Fruit fly (Drosophila melanogaster): ENCODE measurements around the gene Yif1.
A peak's percentile ranks its signal among the peaks of the same experiment; 100 is the strongest.

The Yif1 gene

dm6 chr3R:26717295-26717694, 376 bp upstream of the Yif1 start, which contains the start of gene CG6425 (continued):
- TF ChIP-seq CG8319 (GFP tag; optimal IDR thresholded peaks at IDR 0.05) (no peak), CG8632 (GFP tag; optimal IDR thresholded peaks at IDR 0.05) (no peak), spab (GFP tag; optimal IDR thresholded peaks at IDR 0.05) (no peak), Sox14 (GFP tag; optimal IDR thresholded peaks at IDR 0.05) (peak; percentile 30), esn (GFP tag; optimal IDR thresholded peaks at IDR 0.05) (peak; percentile 32), achi (GFP tag; optimal IDR thresholded peaks at IDR 0.05) (no peak), pdm3 (GFP tag; optimal IDR thresholded peaks at IDR 0.05) (peak; percentile 35), CG6163 (GFP tag; IDR thresholded peaks at IDR 0.05) (no peak), Eip93F (GFP tag; optimal IDR thresholded peaks at IDR 0.05) (no peak), eg (GFP tag; IDR thresholded peaks at IDR 0.05) (no peak), fkh (GFP tag; optimal IDR thresholded peaks at IDR 0.05) (no peak), CG6808 (GFP tag; optimal IDR thresholded peaks at IDR 0.05) (peak; percentile 12)

DNA sequence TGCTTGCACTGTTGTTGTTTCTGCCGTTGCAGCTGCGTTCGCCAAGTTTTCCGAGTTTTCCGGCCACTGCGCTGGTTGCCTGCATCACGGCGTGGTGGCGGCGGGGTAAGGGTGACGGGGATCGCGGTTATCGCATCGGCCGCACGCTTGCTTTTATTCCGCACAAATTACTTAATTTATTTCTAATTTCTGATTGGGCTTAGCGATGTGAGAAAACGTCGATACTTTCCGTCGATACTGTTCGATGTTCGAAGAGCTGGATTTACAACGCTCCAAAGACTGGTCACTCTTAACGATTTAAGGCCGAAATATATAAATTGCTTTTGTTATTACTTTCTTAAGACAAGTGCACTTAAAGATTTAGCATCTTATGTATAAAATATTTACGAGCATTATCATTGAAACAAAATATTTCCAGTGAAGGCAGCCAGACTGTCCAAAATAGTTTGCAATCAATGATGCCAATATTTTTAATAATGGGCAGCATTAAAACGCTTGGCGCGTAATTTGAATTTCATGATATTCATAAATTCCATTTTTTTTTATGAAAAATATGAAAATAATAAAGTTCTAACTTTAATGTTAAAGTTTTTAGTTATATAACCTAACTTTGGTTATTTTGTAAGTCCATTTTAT, 7.4 kb downstream of the Yif1 start, which contains the start of gene CG6420:
TSS of gene CG6420 (minus strand) at position 240 of the 636 bp plus-strand sequence.
- TF ChIP-seq Eip78C (GFP tag) (peak; percentile 16), Eip75B (GFP tag; optimal IDR thresholded peaks at IDR 0.05) (no peak), Lpt (GFP tag; optimal IDR thresholded peaks at IDR 0.05) (no peak), CG31627 (GFP tag; optimal IDR thresholded peaks at IDR 0.05) (no peak), CG15336 (GFP tag; IDR thresholded peaks at IDR 0.05) (no peak), cyc (GFP tag; optimal IDR thresholded peaks at IDR 0.05) (no peak), CG4318 (GFP tag; optimal IDR thresholded peaks at IDR 0.05) (no peak), fkh (GFP tag; optimal IDR thresholded peaks at IDR 0.05) (no peak), esn (GFP tag; optimal IDR thresholded peaks at IDR 0.05) (no peak), Sox15 (GFP tag; optimal IDR thresholded peaks at IDR 0.05) (no peak), vri (GFP tag; optimal IDR thresholded peaks at IDR 0.05) (peak; percentile 76), CG3919 (GFP tag; optimal IDR thresholded peaks at IDR 0.05) (no peak), Gug (GFP tag; IDR thresholded peaks at IDR 0.05) (no peak), CG6808 (GFP tag; optimal IDR thresholded peaks at IDR 0.05) (peak; percentile 100), spab (GFP tag; optimal IDR thresholded peaks at IDR 0.05) (no peak), Met (GFP tag; optimal IDR thresholded peaks at IDR 0.05) (no peak), CG8632 (GFP tag; optimal IDR thresholded peaks at IDR 0.05) (no peak), achi (GFP tag; optimal IDR thresholded peaks at IDR 0.05) (no peak), CG8319 (GFP tag; optimal IDR thresholded peaks at IDR 0.05) (no peak), dac (GFP tag; optimal IDR thresholded peaks at IDR 0.05) (no peak)

DNA sequence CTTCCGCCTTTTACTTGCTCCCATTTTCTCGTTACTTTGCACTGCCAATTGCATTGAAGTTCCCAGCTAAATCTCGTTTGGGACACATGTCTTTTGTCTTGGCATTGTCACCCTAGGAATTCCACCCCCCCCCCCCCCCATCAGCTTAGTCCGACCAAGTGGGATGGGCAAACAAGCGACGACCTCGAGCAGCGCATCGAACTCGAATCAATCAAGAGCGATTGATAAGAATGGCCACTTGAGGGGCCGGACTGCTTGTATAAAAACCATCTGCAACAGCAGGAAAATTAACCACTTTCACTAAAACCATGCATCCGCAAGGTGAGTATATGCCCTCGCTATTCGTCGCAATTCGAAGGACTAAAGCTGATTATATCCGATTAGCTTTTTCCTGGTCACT, 8.2 kb downstream of the Yif1 start, which contains the start of gene CG14244:
TSS of gene CG14244 (plus strand) at position 301 of the 400 bp plus-strand sequence.
- TF ChIP-seq dac (GFP tag; optimal IDR thresholded peaks at IDR 0.05) (no peak), CG34406 (GFP tag; optimal IDR thresholded peaks at IDR 0.05) (no peak), Sox15 (GFP tag; optimal IDR thresholded peaks at IDR 0.05) (no peak), CG16779 (tag; optimal IDR thresholded peaks at IDR 0.05) (no peak), CG1621 (tag; optimal IDR thresholded peaks at IDR 0.05) (no peak), CG7368 (GFP tag; optimal IDR thresholded peaks at IDR 0.05) (no peak), CG11902 (GFP tag; optimal IDR thresholded peaks at IDR 0.05) (no peak), Hr39 (GFP tag; optimal IDR thresholded peaks at IDR 0.05) (no peak), CG6276 (GFP tag; optimal IDR thresholded peaks at IDR 0.05) (no peak), fd85E (GFP tag; optimal IDR thresholded peaks at IDR 0.05) (no peak)

DNA sequence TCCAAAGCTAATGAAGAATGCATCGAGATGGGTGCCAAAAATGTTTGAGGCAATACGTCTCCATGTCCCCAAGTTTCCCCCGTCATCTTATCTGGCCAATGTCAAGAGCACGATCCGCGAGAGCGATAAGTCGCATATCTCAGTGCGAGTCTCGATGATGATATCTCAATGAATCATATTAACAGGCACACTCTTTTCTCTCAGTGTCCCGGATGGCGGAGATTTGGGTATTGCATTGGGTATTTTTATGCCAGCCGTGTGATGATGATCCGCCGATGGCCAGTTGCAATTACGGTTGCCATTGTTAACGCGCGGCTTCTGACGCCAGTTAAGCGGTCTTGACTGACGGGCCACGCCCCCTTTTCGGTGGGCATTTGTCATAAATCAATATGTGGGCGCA, 9.3 kb downstream of the Yif1 start, which contains the start of gene CG14246:
TSS of gene CG14246 (plus strand) at position 301 of the 400 bp plus-strand sequence.
- TF ChIP-seq CG6163 (GFP tag; IDR thresholded peaks at IDR 0.05) (no peak), ss (GFP tag; optimal IDR thresholded peaks at IDR 0.05) (no peak), CG7368 (GFP tag; optimal IDR thresholded peaks at IDR 0.05) (no peak), topi (GFP tag; optimal IDR thresholded peaks at IDR 0.05) (no peak), Sox14 (GFP tag; optimal IDR thresholded peaks at IDR 0.05) (no peak), CG8319 (GFP tag; optimal IDR thresholded peaks at IDR 0.05) (no peak), spab (GFP tag; optimal IDR thresholded peaks at IDR 0.05) (no peak), cyc (GFP tag; optimal IDR thresholded peaks at IDR 0.05) (no peak), Gug (GFP tag; IDR thresholded peaks at IDR 0.05) (no peak)
